Fruit fly (Drosophila melanogaster) whole organism, embryonic: Measurements from ENCODE around the gene htk.

ENCODE experiments used
- CG10543 ChIP-seq: fragments of 200-800 bp; sonication (Bioruptor generic); optimal IDR thresholded peaks from 3 replicates; lab custom pipeline; 2017; ENCODE audit warnings: missing biosample characterization, mild to moderate bottlenecking, missing genetic modification characterization, moderate library complexity
- CG10979 ChIP-seq: fragments of 200-800 bp; sonication (Bioruptor generic); optimal IDR thresholded peaks from 2 replicates; lab custom pipeline; 2018; ENCODE audit warnings: missing biosample characterization, mild to moderate bottlenecking, missing genetic modification characterization, moderate library complexity
- CG12155 ChIP-seq: fragments of 200-800 bp; sonication (Bioruptor generic); optimal IDR thresholded peaks from 3 replicates; lab custom pipeline; 2016; ENCODE audit warnings: missing biosample characterization, missing genetic modification characterization
- CG13123 ChIP-seq: fragments of 200-800 bp; sonication (Bioruptor generic); optimal IDR thresholded peaks from 2 replicates; lab custom pipeline; 2016; ENCODE audit warnings: missing biosample characterization, missing genetic modification characterization
- Dek ChIP-seq: fragments of 200-800 bp; sonication (Bioruptor generic); optimal IDR thresholded peaks from 3 replicates; lab custom pipeline; 2019; ENCODE audit warnings: missing biosample characterization, mild to moderate bottlenecking, missing genetic modification characterization, moderate library complexity
- Dfd ChIP-seq, 2 experiments: fragments of >200 bp; optimal IDR thresholded peaks; 2 replicates each; lab custom pipeline; 2017; ENCODE audit warnings: missing biosample characterization in 2 of 2, missing genetic modification characterization in 2 of 2
- cg ChIP-seq: fragments of 200-800 bp; sonication (Bioruptor generic); optimal IDR thresholded peaks from 3 replicates; lab custom pipeline; 2019; ENCODE audit warnings: missing biosample characterization, mild to moderate bottlenecking, missing genetic modification characterization, moderate library complexity
- en ChIP-seq: fragments of 200-800 bp; sonication (Bioruptor generic); optimal IDR thresholded peaks from 2 replicates; lab custom pipeline; 2016; ENCODE audit warnings: missing biosample characterization, missing genetic modification characterization
- hbn ChIP-seq: fragments of 200-800 bp; sonication (Bioruptor generic); IDR thresholded peaks from 2 replicates; pipeline ENCODE4 v1.3.6; 2022; ENCODE audit warnings: missing biosample characterization, missing genetic modification characterization; ENCODE audit not compliant: partially characterized antibody
- lmd ChIP-seq: fragments of 200-800 bp; sonication (Bioruptor generic); IDR thresholded peaks from 2 replicates; pipeline ENCODE4 v1.3.6; 2022; ENCODE audit warnings: missing biosample characterization, missing genetic modification characterization

- TF ChIP-seq CG10979 (tag; lab: Kevin White, UChicago), result no peak
- no peak for TF ChIP-seq Dfd (GFP tag; optimal IDR thresholded peaks at IDR 0.05; lab: Kevin White, UChicago)
- TF ChIP-seq CG13123, result no peak
- no peak for TF ChIP-seq CG12155 (GFP tag; lab: Kevin White, UChicago)
- no peak for TF ChIP-seq hbn (GFP tag; lab: Robert Waterston, UW)
- no peak for TF ChIP-seq Dek (tag; lab: Kevin White, UChicago)
- TF ChIP-seq cg (GFP tag; lab: Kevin White, UChicago), result no peak
- no peak for TF ChIP-seq CG10543 (GFP tag; lab: Kevin White, UChicago)
- TF ChIP-seq lmd (GFP tag; lab: Robert Waterston, UW), result no peak
- no peak for TF ChIP-seq en (GFP tag; lab: Kevin White, UChicago)
Measured at dm6 chrX:18838929-18839576, 4.4 kb upstream of the htk start.
